In genomic region chr2L:12718437-12719376, dm6 we compare ENCODE assay signal across 1 fruit fly cellular context.
TF ChIP-seq lines count a peak whose summit lies in the region.

TSS of gene MRP (plus strand) at chr2L:12719045.

TF ChIP-seq in whole organism, embryonic, 481 proteins besides CTCF, POLR2A, EP300 and RAD21 (continued from another document and continues in another):
- TF ChIP-seq tll (GFP tag; optimal IDR thresholded peaks at IDR 0.05; lab: Kevin White, UChicago) (no peak), Antp (GFP tag; optimal IDR thresholded peaks at IDR 0.05; lab: Kevin White, UChicago) (no peak), CG3281 (GFP tag; optimal IDR thresholded peaks at IDR 0.05; lab: Kevin White, UChicago) (peak; percentile 12), CG15514 (GFP tag; optimal IDR thresholded peaks at IDR 0.05; lab: Kevin White, UChicago) (no peak), CG30431 (GFP tag; optimal IDR thresholded peaks at IDR 0.05; lab: Kevin White, UChicago) (no peak), CG13775 (GFP tag; optimal IDR thresholded peaks at IDR 0.05; lab: Kevin White, UChicago) (no peak), CG14965 (GFP tag; optimal IDR thresholded peaks at IDR 0.05; lab: Kevin White, UChicago; ENCODE audit: borderline replicate concordance) (no peak), CG34376 (GFP tag; optimal IDR thresholded peaks at IDR 0.05; lab: Kevin White, UChicago) (peak; percentile 63), gsb-n (tag; optimal IDR thresholded peaks at IDR 0.05; lab: Kevin White, UChicago) (no peak), mam (GFP tag; optimal IDR thresholded peaks at IDR 0.05; lab: Kevin White, UChicago) (no peak), twi (tag; optimal IDR thresholded peaks at IDR 0.05; lab: Kevin White, UChicago) (no peak), CG31441 (GFP tag; IDR thresholded peaks at IDR 0.05; lab: Robert Waterston, UW) (no peak), CG6254 (GFP tag; optimal IDR thresholded peaks at IDR 0.05; lab: Kevin White, UChicago) (no peak), dysf (GFP tag; IDR thresholded peaks at IDR 0.05; lab: Robert Waterston, UW) (no peak), prd (optimal IDR thresholded peaks at IDR 0.05; lab: Kevin White, UChicago) (no peak), prd (GFP tag; IDR thresholded peaks at IDR 0.05; lab: Robert Waterston, UW) (no peak), lab (GFP tag; optimal IDR thresholded peaks at IDR 0.05; lab: Kevin White, UChicago) (peak; percentile 51), lmd (GFP tag; IDR thresholded peaks at IDR 0.05; lab: Robert Waterston, UW) (no peak), CG17361 (GFP tag; IDR thresholded peaks at IDR 0.05; lab: Robert Waterston, UW) (no peak), Ada2b (GFP tag; IDR thresholded peaks at IDR 0.05; lab: Robert Waterston, UW) (no peak), CG4282 (GFP tag; optimal IDR thresholded peaks at IDR 0.05; lab: Kevin White, UChicago) (no peak), CG18011 (GFP tag; optimal IDR thresholded peaks at IDR 0.05; lab: Kevin White, UChicago) (no peak), Abd-B (GFP tag; optimal IDR thresholded peaks at IDR 0.05; lab: Kevin White, UChicago) (no peak), yki (optimal IDR thresholded peaks at IDR 0.05; lab: Kevin White, UChicago) (no peak), pros (GFP tag; optimal IDR thresholded peaks at IDR 0.05; lab: Kevin White, UChicago) (no peak), zfh1 (GFP tag; IDR thresholded peaks at IDR 0.05; lab: Robert Waterston, UW) (no peak), Hsf (GFP tag; optimal IDR thresholded peaks at IDR 0.05; lab: Kevin White, UChicago) (no peak), Asciz (GFP tag; optimal IDR thresholded peaks at IDR 0.05; lab: Kevin White, UChicago) (no peak), tna (GFP tag; IDR thresholded peaks at IDR 0.05; lab: Robert Waterston, UW; ENCODE audit: partially characterized antibody) (no peak), NfI (GFP tag; optimal IDR thresholded peaks at IDR 0.05; lab: Kevin White, UChicago) (peak; percentile 6), rib (GFP tag; IDR thresholded peaks at IDR 0.05; lab: Robert Waterston, UW) (peak; percentile 67; the same call in 1 of the 2 replicates), Ssrp (tag; optimal IDR thresholded peaks at IDR 0.05; lab: Kevin White, UChicago) (no peak), aop (GFP tag; IDR thresholded peaks at IDR 0.05; lab: Robert Waterston, UW) (no peak), lola (GFP tag; optimal IDR thresholded peaks at IDR 0.05; lab: Kevin White, UChicago) (no peak), CG16863 (GFP tag; optimal IDR thresholded peaks at IDR 0.05; lab: Kevin White, UChicago) (no peak), Gug (GFP tag; IDR thresholded peaks at IDR 0.05; lab: Robert Waterston, UW) (no peak), CG3838 (GFP tag; optimal IDR thresholded peaks at IDR 0.05; lab: Kevin White, UChicago) (no peak), bigmax (GFP tag; optimal IDR thresholded peaks at IDR 0.05; lab: Kevin White, UChicago) (no peak), knrl (GFP tag; IDR thresholded peaks at IDR 0.05; lab: Robert Waterston, UW; ENCODE audit: partially characterized antibody) (no peak), CG15696 (tag; optimal IDR thresholded peaks at IDR 0.05; lab: Kevin White, UChicago) (no peak), CG6689 (GFP tag; IDR thresholded peaks at IDR 0.05; lab: Robert Waterston, UW) (no peak), CG1647 (GFP tag; optimal IDR thresholded peaks at IDR 0.05; lab: Kevin White, UChicago) (no peak), gt (GFP tag; IDR thresholded peaks at IDR 0.05; lab: Robert Waterston, UW) (no peak), CG7556 (GFP tag; optimal IDR thresholded peaks at IDR 0.05; lab: Kevin White, UChicago) (no peak), Sin3A (optimal IDR thresholded peaks at IDR 0.05; lab: Kevin White, UChicago) (no peak), CG2889 (GFP tag; IDR thresholded peaks at IDR 0.05; lab: Robert Waterston, UW) (no peak), gro (GFP tag; optimal IDR thresholded peaks at IDR 0.05; lab: Kevin White, UChicago) (peak; percentile 9), D19B (GFP tag; optimal IDR thresholded peaks at IDR 0.05; lab: Kevin White, UChicago) (no peak), zf30C (GFP tag; optimal IDR thresholded peaks at IDR 0.05; lab: Kevin White, UChicago) (no peak), Dip3 (GFP tag; optimal IDR thresholded peaks at IDR 0.05; lab: Kevin White, UChicago) (no peak), ham (GFP tag; IDR thresholded peaks at IDR 0.05; lab: Robert Waterston, UW) (no peak), D19A (tag; optimal IDR thresholded peaks at IDR 0.05; lab: Kevin White, UChicago) (no peak), tx (GFP tag; optimal IDR thresholded peaks at IDR 0.05; lab: Kevin White, UChicago) (no peak), Blimp-1 (GFP tag; optimal IDR thresholded peaks at IDR 0.05; lab: Kevin White, UChicago) (no peak), CG10209 (GFP tag; optimal IDR thresholded peaks at IDR 0.05; lab: Kevin White, UChicago) (no peak), CG14667 (GFP tag; IDR thresholded peaks at IDR 0.05; lab: Robert Waterston, UW) (no peak), CG32772 (GFP tag; IDR thresholded peaks at IDR 0.05; lab: Robert Waterston, UW) (no peak), wek (GFP tag; optimal IDR thresholded peaks at IDR 0.05; lab: Kevin White, UChicago) (no peak), bsh (GFP tag; optimal IDR thresholded peaks at IDR 0.05; lab: Kevin White, UChicago) (no peak), sisA (GFP tag; IDR thresholded peaks at IDR 0.05; lab: Robert Waterston, UW) (no peak), Side (GFP tag; optimal IDR thresholded peaks at IDR 0.05; lab: Kevin White, UChicago) (no peak), Stat92E (GFP tag; optimal IDR thresholded peaks at IDR 0.05; lab: Kevin White, UChicago) (no peak), CG10565 (GFP tag; optimal IDR thresholded peaks at IDR 0.05; lab: Kevin White, UChicago) (no peak), Lim3 (GFP tag; IDR thresholded peaks at IDR 0.05; lab: Robert Waterston, UW) (no peak), zfh2 (GFP tag; optimal IDR thresholded peaks at IDR 0.05; lab: Kevin White, UChicago) (no peak), Dek (tag; optimal IDR thresholded peaks at IDR 0.05; lab: Kevin White, UChicago) (no peak), CG8924 (tag; optimal IDR thresholded peaks at IDR 0.05; lab: Kevin White, UChicago) (no peak), CG11398 (GFP tag; optimal IDR thresholded peaks at IDR 0.05; lab: Kevin White, UChicago) (no peak), Meics (GFP tag; optimal IDR thresholded peaks at IDR 0.05; lab: Kevin White, UChicago) (peak; percentile 6), CG42726 (GFP tag; IDR thresholded peaks at IDR 0.05; lab: Robert Waterston, UW; ENCODE audit: partially characterized antibody) (no peak), Opbp (GFP tag; IDR thresholded peaks at IDR 0.05; lab: Robert Waterston, UW; ENCODE audit: partially characterized antibody) (no peak), CG2116 (GFP tag; optimal IDR thresholded peaks at IDR 0.05; lab: Kevin White, UChicago) (no peak), CG34422 (GFP tag; IDR thresholded peaks at IDR 0.05; lab: Robert Waterston, UW) (peak; percentile 72; the same call in 1 of the 3 replicates), CG5245 (GFP tag; optimal IDR thresholded peaks at IDR 0.05; lab: Kevin White, UChicago) (no peak), ems (GFP tag; optimal IDR thresholded peaks at IDR 0.05; lab: Kevin White, UChicago) (no peak), sens (GFP tag; lab: Kevin White, UChicago) (peak; percentile 30), CG15011 (GFP tag; optimal IDR thresholded peaks at IDR 0.05; lab: Kevin White, UChicago) (no peak), row (GFP tag; IDR thresholded peaks at IDR 0.05; lab: Robert Waterston, UW) (no peak), gfzf (GFP tag; optimal IDR thresholded peaks at IDR 0.05; lab: Kevin White, UChicago) (no peak), CG8359 (GFP tag; optimal IDR thresholded peaks at IDR 0.05; lab: Kevin White, UChicago; ENCODE audit: borderline replicate concordance) (no peak), peb (GFP tag; IDR thresholded peaks at IDR 0.05; lab: Robert Waterston, UW) (no peak), HHEX (GFP tag; optimal IDR thresholded peaks at IDR 0.05; lab: Kevin White, UChicago) (no peak), jing (GFP tag; optimal IDR thresholded peaks at IDR 0.05; lab: Kevin White, UChicago) (no peak), salm (tag; optimal IDR thresholded peaks at IDR 0.05; lab: Kevin White, UChicago) (no peak), C15 (GFP tag; IDR thresholded peaks at IDR 0.05; lab: Robert Waterston, UW) (no peak), Hand (GFP tag; optimal IDR thresholded peaks at IDR 0.05; lab: Kevin White, UChicago) (no peak), NC2α (GFP tag; optimal IDR thresholded peaks at IDR 0.05; lab: Kevin White, UChicago) (no peak), CG17912 (GFP tag; optimal IDR thresholded peaks at IDR 0.05; lab: Kevin White, UChicago) (no peak), mld (GFP tag; IDR thresholded peaks at IDR 0.05; lab: Robert Waterston, UW; ENCODE audit: partially characterized antibody) (no peak), dan (GFP tag; IDR thresholded peaks at IDR 0.05; lab: Robert Waterston, UW) (no peak), CG10321 (GFP tag; IDR thresholded peaks at IDR 0.05; lab: Robert Waterston, UW) (no peak), CG4730 (GFP tag; IDR thresholded peaks at IDR 0.05; lab: Robert Waterston, UW) (no peak), HmgZ (tag; optimal IDR thresholded peaks at IDR 0.05; lab: Kevin White, UChicago) (peak; percentile 4), pan (optimal IDR thresholded peaks at IDR 0.05; lab: Kevin White, UChicago) (no peak), pan (GFP tag; optimal IDR thresholded peaks at IDR 0.05 in 1 of 2, IDR thresholded peaks at IDR 0.05 in 1 of 2) (no peak), CG17829 (tag; optimal IDR thresholded peaks at IDR 0.05; lab: Kevin White, UChicago) (no peak), hb (GFP tag; IDR thresholded peaks at IDR 0.05; lab: Robert Waterston, UW; ENCODE audit: partially characterized antibody) (no peak), inv (GFP tag; IDR thresholded peaks at IDR 0.05; lab: Robert Waterston, UW; ENCODE audit: partially characterized antibody) (peak; percentile 17; the same call in 1 of the 2 replicates), corto (GFP tag; optimal IDR thresholded peaks at IDR 0.05; lab: Kevin White, UChicago) (no peak), HLH3B (GFP tag; IDR thresholded peaks at IDR 0.05; lab: Robert Waterston, UW) (no peak), CG4360 (GFP tag; IDR thresholded peaks at IDR 0.05; lab: Robert Waterston, UW) (peak; percentile 87), CG6854 (GFP tag; optimal IDR thresholded peaks at IDR 0.05; lab: Kevin White, UChicago) (no peak), CG12942 (GFP tag; optimal IDR thresholded peaks at IDR 0.05; lab: Kevin White, UChicago) (no peak), slbo (GFP tag; IDR thresholded peaks at IDR 0.05; lab: Robert Waterston, UW) (peak; percentile 32), ara (GFP tag; IDR thresholded peaks at IDR 0.05; lab: Robert Waterston, UW) (no peak), cato (GFP tag; optimal IDR thresholded peaks at IDR 0.05; lab: Kevin White, UChicago; ENCODE audit: borderline replicate concordance) (no peak), bowl (GFP tag; IDR thresholded peaks at IDR 0.05; lab: Robert Waterston, UW) (no peak), Usf (GFP tag; optimal IDR thresholded peaks at IDR 0.05; lab: Kevin White, UChicago) (no peak), Dref (GFP tag; IDR thresholded peaks at IDR 0.05; lab: Robert Waterston, UW) (no peak), CG9817 (tag; optimal IDR thresholded peaks at IDR 0.05; lab: Kevin White, UChicago) (no peak), grn (GFP tag; optimal IDR thresholded peaks at IDR 0.05; lab: Kevin White, UChicago) (peak; percentile 26), CG4328 (GFP tag; optimal IDR thresholded peaks at IDR 0.05; lab: Kevin White, UChicago) (no peak), hbn (GFP tag; IDR thresholded peaks at IDR 0.05; lab: Robert Waterston, UW; ENCODE audit: partially characterized antibody) (no peak), Deaf1 (tag; optimal IDR thresholded peaks at IDR 0.05; lab: Kevin White, UChicago) (peak; percentile 81), MBD-R2 (GFP tag; IDR thresholded peaks at IDR 0.05; lab: Robert Waterston, UW) (no peak), HLH54F (GFP tag; optimal IDR thresholded peaks at IDR 0.05; lab: Kevin White, UChicago) (no peak), CG8944 (GFP tag; optimal IDR thresholded peaks at IDR 0.05; lab: Kevin White, UChicago) (no peak), CG14441 (GFP tag; IDR thresholded peaks at IDR 0.05; lab: Robert Waterston, UW) (peak; percentile 35; the same call in 1 of the 2 replicates), Dbx (GFP tag; IDR thresholded peaks at IDR 0.05; lab: Robert Waterston, UW) (0 out of 3 replicates have a peak, but pooled peaks have one; percentile 54), ranshi (GFP tag; IDR thresholded peaks at IDR 0.05; lab: Robert Waterston, UW) (no peak), CG18599 (GFP tag; optimal IDR thresholded peaks at IDR 0.05; lab: Kevin White, UChicago) (no peak), Awh (GFP tag; IDR thresholded peaks at IDR 0.05; lab: Robert Waterston, UW) (no peak), CG8765 (GFP tag; IDR thresholded peaks at IDR 0.05; lab: Robert Waterston, UW) (no peak), CG15601 (tag; optimal IDR thresholded peaks at IDR 0.05; lab: Kevin White, UChicago) (no peak), Optix (GFP tag; IDR thresholded peaks at IDR 0.05; lab: Robert Waterston, UW) (no peak), emc (GFP tag; optimal IDR thresholded peaks at IDR 0.05; lab: Kevin White, UChicago) (no peak), BtbVII (GFP tag; optimal IDR thresholded peaks at IDR 0.05; lab: Kevin White, UChicago) (peak; percentile 4), Adf1 (GFP tag; IDR thresholded peaks at IDR 0.05; lab: Robert Waterston, UW) (peak; percentile 63), Fer3 (tag; optimal IDR thresholded peaks at IDR 0.05; lab: Kevin White, UChicago) (no peak), B-H2 (GFP tag; optimal IDR thresholded peaks at IDR 0.05; lab: Kevin White, UChicago) (no peak), Nf-YA (GFP tag; IDR thresholded peaks at IDR 0.05; lab: Robert Waterston, UW) (0 out of 2 replicates have a peak, but pooled peaks have one; percentile 16), CG11560 (tag; IDR thresholded peaks at IDR 0.05; lab: Robert Waterston, UW) (no peak), otp (GFP tag; IDR thresholded peaks at IDR 0.05; lab: Robert Waterston, UW) (no peak), vfl (GFP tag; optimal IDR thresholded peaks at IDR 0.05; lab: Kevin White, UChicago) (no peak), repo (GFP tag; optimal IDR thresholded peaks at IDR 0.05; lab: Kevin White, UChicago) (no peak), CG2129 (GFP tag; IDR thresholded peaks at IDR 0.05; lab: Robert Waterston, UW; ENCODE audit: partially characterized antibody) (no peak), CG12769 (tag; optimal IDR thresholded peaks at IDR 0.05; lab: Kevin White, UChicago) (peak; percentile 35), CG17359 (tag; optimal IDR thresholded peaks at IDR 0.05; lab: Kevin White, UChicago) (no peak)
